Worm (Caenorhabditis elegans): ENCODE results near the gene gss-1.

DNA sequence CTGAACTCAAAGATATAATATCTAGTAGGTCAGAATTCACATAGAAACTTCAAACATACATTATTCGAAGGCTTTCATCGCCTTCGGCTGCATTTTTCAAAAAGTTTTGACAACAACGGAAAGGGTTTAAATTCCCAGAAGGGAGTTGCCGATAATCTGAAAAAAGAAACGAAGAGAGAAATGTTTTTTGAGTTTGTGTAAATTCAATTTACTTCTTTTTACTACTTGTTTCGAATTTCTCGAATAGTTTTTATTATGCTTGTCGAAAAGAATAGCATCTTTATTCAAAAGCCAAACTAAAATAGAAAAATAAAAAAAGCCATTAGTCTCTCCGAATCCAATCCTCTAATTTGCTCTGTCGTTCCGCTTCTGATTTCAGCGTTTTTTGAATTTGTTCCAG, 14.9 kb upstream of the gss-1 start:
- TF ChIP-seq nhr-12 (tag; optimal IDR thresholded peaks at IDR 0.05) (no peak), unc-62 (GFP tag; optimal IDR thresholded peaks at IDR 0.05) (no peak)

All from whole organism, L1 larva.